Worm (Caenorhabditis elegans) whole organism, L2 larva: ENCODE data around the gene F09F9.5.

Experiments
- ceh-16 ChIP-seq: fragments of 150-350 bp; optimal IDR thresholded peaks from 2 replicates; lab custom pipeline; 2014; ENCODE audit warnings: missing biosample characterization, missing genetic modification characterization
- unc-39 ChIP-seq: fragments of 150-350 bp; optimal IDR thresholded peaks from 2 replicates; lab custom pipeline; 2014; ENCODE audit warnings: missing biosample characterization, missing genetic modification characterization
- ztf-11 ChIP-seq: sonication (generic microtip); optimal IDR thresholded peaks from 2 replicates; lab custom pipeline; 2017; ENCODE audit warnings: missing biosample characterization, missing genetic modification characterization

ce11 chrX:4144136-4144781, 26.5 kb downstream of the F09F9.5 start:
- TF ChIP-seq ceh-16 (no peak), unc-39 (tag; lab: Kevin White, UChicago) (no peak), ztf-11 (tag; lab: Kevin White, UChicago) (no peak)
